Fruit fly (Drosophila melanogaster) whole organism, adult: Measurements from ENCODE around the gene Cdk1.

ENCODE experiments used
- CG11617 ChIP-seq: fragments of 200-800 bp; sonication (Bioruptor generic); optimal IDR thresholded peaks from 2 replicates; lab custom pipeline; 2017; ENCODE audit warnings: mild to moderate bottlenecking, missing biosample characterization, missing genetic modification reagents, missing genetic modification characterization
- CG12768 ChIP-seq: fragments of 200-800 bp; sonication (Bioruptor generic); optimal IDR thresholded peaks from 2 replicates; lab custom pipeline; 2017; ENCODE audit warnings: missing biosample characterization, missing genetic modification characterization, mild to moderate bottlenecking, moderate library complexity, missing genetic modification reagents
- CG14711 ChIP-seq: fragments of 200-800 bp; sonication (Bioruptor generic); optimal IDR thresholded peaks from 2 replicates; lab custom pipeline; 2018; ENCODE audit warnings: missing biosample characterization, mild to moderate bottlenecking, missing genetic modification characterization, moderate library complexity
- CG1620 ChIP-seq: fragments of 200-800 bp; sonication (Bioruptor generic); optimal IDR thresholded peaks from 2 replicates; lab custom pipeline; 2016; ENCODE audit warnings: missing biosample characterization, missing genetic modification characterization
- CG33017 ChIP-seq: fragments of 200-800 bp; sonication (Bioruptor generic); optimal IDR thresholded peaks from 2 replicates; lab custom pipeline; 2018; ENCODE audit warnings: missing biosample characterization, mild to moderate bottlenecking, missing genetic modification characterization, moderate library complexity
- CG5204 ChIP-seq: fragments of 200-800 bp; sonication (Bioruptor generic); optimal IDR thresholded peaks from 2 replicates; lab custom pipeline; 2016; ENCODE audit warnings: missing biosample characterization, missing genetic modification characterization
- CG7045 ChIP-seq: fragments of 200-800 bp; sonication (Bioruptor generic); optimal IDR thresholded peaks from 2 replicates; lab custom pipeline; 2017; ENCODE audit warnings: missing biosample characterization, mild to moderate bottlenecking, missing genetic modification characterization
- CG7101 ChIP-seq: fragments of 200-800 bp; sonication (Bioruptor generic); optimal IDR thresholded peaks from 2 replicates; lab custom pipeline; 2018; ENCODE audit warnings: missing biosample characterization, mild to moderate bottlenecking, missing genetic modification characterization, moderate library complexity
- Clk ChIP-seq: fragments of 200-800 bp; sonication (Bioruptor generic); optimal IDR thresholded peaks from 2 replicates; lab custom pipeline; 2017; ENCODE audit warnings: missing biosample characterization, missing genetic modification characterization
- Crg-1 ChIP-seq: fragments of 200-800 bp; sonication (Bioruptor generic); optimal IDR thresholded peaks from 2 replicates; lab custom pipeline; 2016; ENCODE audit warnings: missing biosample characterization, missing genetic modification characterization
- Hr96 ChIP-seq: fragments of 200-800 bp; sonication (Bioruptor generic); optimal IDR thresholded peaks from 2 replicates; lab custom pipeline; 2016; ENCODE audit warnings: missing biosample characterization, missing genetic modification characterization
- Mnt ChIP-seq: fragments of 200-800 bp; sonication (Bioruptor generic); optimal IDR thresholded peaks from 2 replicates; lab custom pipeline; 2016; ENCODE audit warnings: missing biosample characterization, mild to moderate bottlenecking, missing genetic modification characterization
- bab1 ChIP-seq: fragments of 200-800 bp; sonication (Bioruptor generic); optimal IDR thresholded peaks from 3 replicates; lab custom pipeline; 2019; ENCODE audit warnings: missing biosample characterization, mild to moderate bottlenecking, missing genetic modification characterization, moderate library complexity
- cic ChIP-seq: fragments of 200-800 bp; sonication (Bioruptor generic); optimal IDR thresholded peaks from 2 replicates; lab custom pipeline; 2017; ENCODE audit warnings: missing biosample characterization, mild to moderate bottlenecking, missing genetic modification characterization, moderate library complexity
- cnc ChIP-seq, 2 experiments: fragments of >200 bp; optimal IDR thresholded peaks; 2 replicates each; lab custom pipeline; 2017
- kay ChIP-seq: fragments of 200-800 bp; sonication (Bioruptor generic); peaks from one replicate; lab custom pipeline; 2016; ENCODE audit warnings: missing biosample characterization, missing genetic modification characterization, borderline replicate concordance
- ovo ChIP-seq: fragments of 200-800 bp; sonication (Bioruptor generic); optimal IDR thresholded peaks from 2 replicates; lab custom pipeline; 2016; ENCODE audit warnings: missing biosample characterization, missing genetic modification characterization
- pad ChIP-seq: fragments of 200-800 bp; sonication (Bioruptor generic); optimal IDR thresholded peaks from 3 replicates; lab custom pipeline; 2017; ENCODE audit warnings: missing biosample characterization, missing genetic modification characterization, mild to moderate bottlenecking, moderate library complexity, missing genetic modification reagents
- tj ChIP-seq: fragments of 200-800 bp; sonication (Bioruptor generic); optimal IDR thresholded peaks from 3 replicates; lab custom pipeline; 2017; ENCODE audit warnings: missing biosample characterization, mild to moderate bottlenecking, missing genetic modification characterization, moderate library complexity
- toe ChIP-seq: fragments of 200-800 bp; sonication (Bioruptor generic); optimal IDR thresholded peaks from 2 replicates; lab custom pipeline; 2016; ENCODE audit warnings: missing biosample characterization, missing genetic modification characterization

The Cdk1 gene

DNA sequence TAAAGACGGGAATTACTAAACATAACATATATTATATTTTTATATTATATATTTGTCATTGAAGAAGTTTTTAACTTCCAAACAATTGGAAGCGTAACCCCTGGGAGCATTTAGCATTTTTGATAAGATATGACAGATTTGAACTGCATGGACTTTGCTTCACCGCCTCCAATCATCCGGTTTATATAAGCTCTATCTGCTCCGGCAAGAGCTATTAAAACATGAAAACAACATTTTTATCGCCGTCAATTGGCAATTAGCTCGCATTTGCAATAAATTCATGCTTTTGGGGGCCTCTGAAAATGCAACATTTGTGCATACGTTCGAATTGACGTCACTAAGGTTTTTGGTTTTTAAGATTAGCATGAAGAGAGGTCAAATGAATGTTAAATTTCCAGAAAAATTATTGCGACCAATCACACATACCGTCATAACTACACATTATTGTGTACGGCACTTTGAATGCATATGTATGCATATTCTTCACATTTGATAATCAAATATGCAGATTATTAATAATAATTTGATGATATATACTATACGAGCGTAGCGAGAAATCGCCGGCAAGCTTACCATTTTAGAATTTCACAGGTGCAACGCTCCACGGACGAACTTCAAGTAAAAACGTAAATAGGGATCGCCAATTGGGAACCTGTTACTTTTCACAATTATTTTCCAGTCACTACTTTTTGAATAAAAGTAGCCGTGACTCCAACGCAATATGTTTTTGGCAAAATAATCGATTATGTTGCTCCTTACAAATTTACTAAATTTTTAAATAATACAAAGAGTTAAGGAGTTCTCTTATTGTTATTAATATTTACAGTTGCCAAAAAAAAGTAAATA is 9.8 kb upstream of the Cdk1 start, which contains the start of gene Mdh1:
Gene Mdh1 (minus strand): TSS at position 691 of the 846 bp plus-strand sequence.
- TF ChIP-seq bab1 (GFP tag; lab: Kevin White, UChicago): peak; percentile 32
- TF ChIP-seq CG33017 (tag; lab: Kevin White, UChicago): peak; percentile 25
- no peak for TF ChIP-seq pad (GFP tag; lab: Kevin White, UChicago)
- TF ChIP-seq CG5204: no peak
- TF ChIP-seq toe (GFP tag; lab: Kevin White, UChicago): no peak
- TF ChIP-seq CG12768 (GFP tag; lab: Kevin White, UChicago): peak; percentile 19
- TF ChIP-seq CG11617 (GFP tag; lab: Kevin White, UChicago): peak; percentile 5
- peak; percentile 79 for TF ChIP-seq kay (GFP tag; lab: Kevin White, UChicago)
- peak; percentile 28 for TF ChIP-seq Mnt (GFP tag; lab: Kevin White, UChicago)

DNA sequence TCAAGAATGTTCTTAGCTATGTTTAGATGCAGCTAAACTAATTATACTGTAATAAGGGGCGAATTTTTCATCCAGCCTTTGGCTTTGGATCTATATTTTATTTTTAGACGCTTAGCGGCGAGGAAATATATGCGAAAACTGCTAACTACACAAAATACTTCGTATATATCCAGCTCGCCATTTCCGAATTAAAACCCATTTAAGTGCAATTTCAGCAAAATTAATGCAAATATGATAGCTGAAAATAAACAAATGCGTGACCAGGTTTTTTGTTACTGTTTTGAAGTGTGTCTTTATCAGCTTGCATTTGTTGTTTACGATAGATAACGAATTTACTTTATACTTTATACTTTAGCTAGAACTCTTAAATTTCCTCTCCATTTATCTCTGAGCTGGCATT is 9.0 kb upstream of the Cdk1 start:
- TF ChIP-seq cnc (optimal IDR thresholded peaks at IDR 0.05; lab: Kevin White, UChicago) (no peak), tj (GFP tag; lab: Kevin White, UChicago) (peak; percentile 96)

DNA sequence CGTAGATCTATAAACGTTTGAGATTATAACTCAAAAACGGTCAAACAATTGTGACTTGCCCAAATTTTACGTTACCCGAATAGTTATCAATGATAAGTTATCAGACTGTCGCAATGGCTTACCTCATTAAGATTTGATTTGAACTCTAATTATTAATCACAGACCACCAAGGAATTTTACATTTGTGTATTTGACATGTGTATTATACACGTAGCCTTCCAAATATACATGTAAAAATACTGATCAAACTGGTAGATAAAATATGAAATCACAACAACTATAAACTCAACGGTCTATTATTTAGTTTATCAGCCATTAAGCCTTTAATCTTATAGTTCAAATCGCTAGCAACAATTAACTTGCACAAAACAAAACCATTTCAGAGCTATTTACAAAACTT is 7.4 kb upstream of the Cdk1 start:
- TF ChIP-seq cic (GFP tag; lab: Kevin White, UChicago) (no peak), tj (GFP tag; lab: Kevin White, UChicago) (no peak), Mnt (GFP tag; lab: Kevin White, UChicago) (no peak), CG14711 (no peak), bab1 (GFP tag; lab: Kevin White, UChicago) (no peak), Hr96 (GFP tag; lab: Kevin White, UChicago) (no peak), toe (GFP tag; lab: Kevin White, UChicago) (no peak), CG12768 (GFP tag; lab: Kevin White, UChicago) (no peak), ovo (no peak), CG1620 (no peak), CG7101 (no peak), CG7045 (GFP tag; lab: Kevin White, UChicago) (no peak), CG33017 (tag; lab: Kevin White, UChicago) (no peak), Crg-1 (GFP tag; lab: Kevin White, UChicago) (no peak)

DNA sequence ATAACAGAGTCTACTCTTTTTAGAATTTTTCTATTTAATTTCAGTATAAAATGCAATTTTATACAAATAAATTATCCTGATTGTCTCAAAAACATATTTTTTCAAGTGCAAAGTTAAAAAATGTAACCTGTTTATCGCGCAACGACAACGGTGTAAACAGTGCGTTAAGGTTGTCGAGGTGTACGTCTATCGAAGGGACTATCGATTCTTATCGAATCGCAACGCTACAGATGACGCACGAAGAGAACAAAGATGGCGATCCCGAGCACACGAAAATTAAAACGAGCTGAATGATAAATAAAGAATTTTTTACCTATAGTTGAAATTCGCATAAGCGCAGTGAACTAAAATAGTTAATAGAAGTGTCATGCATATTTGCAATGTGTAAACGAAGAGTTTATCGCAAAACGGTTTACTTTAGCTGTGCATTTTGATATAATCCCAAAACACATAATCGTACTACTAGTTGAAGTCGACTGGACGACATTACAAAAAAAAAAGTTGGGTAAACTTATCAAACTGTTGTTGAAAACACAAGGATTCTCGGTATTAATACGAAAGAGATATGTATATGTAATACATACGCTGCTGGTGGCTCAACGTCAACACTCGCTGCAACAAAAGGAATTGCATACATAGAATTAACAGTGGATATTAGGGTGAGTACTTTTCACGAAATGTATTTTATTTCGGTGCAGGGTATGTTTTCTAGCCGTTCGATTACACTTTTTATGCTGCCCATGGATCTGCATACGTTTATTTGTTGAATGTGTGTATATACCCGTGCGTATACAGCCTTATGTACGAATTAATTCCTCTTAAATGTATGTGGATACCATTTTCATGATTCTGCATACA is 2.0 kb upstream of the Cdk1 start, which contains the start of gene da:
Gene da (plus strand): TSS at position 237 of the 858 bp plus-strand sequence.
- TF ChIP-seq cic (GFP tag; lab: Kevin White, UChicago): peak; percentile 45
- peak; percentile 30 for TF ChIP-seq tj (GFP tag; lab: Kevin White, UChicago)
- TF ChIP-seq bab1 (GFP tag; lab: Kevin White, UChicago): peak; percentile 21
- no peak for TF ChIP-seq CG5204
- peak; percentile 74 for TF ChIP-seq CG11617 (GFP tag; lab: Kevin White, UChicago)
- peak; percentile 70 for TF ChIP-seq CG1620
- TF ChIP-seq Clk (GFP tag; lab: Kevin White, UChicago): no peak
- TF ChIP-seq pad (GFP tag; lab: Kevin White, UChicago): peak; percentile 28
- peak; percentile 62 for TF ChIP-seq CG7101
- TF ChIP-seq kay (GFP tag; lab: Kevin White, UChicago): peak; percentile 99
- peak; percentile 63 for TF ChIP-seq CG14711
- peak; percentile 69 for TF ChIP-seq Mnt (GFP tag; lab: Kevin White, UChicago)
- TF ChIP-seq CG33017 (tag; lab: Kevin White, UChicago): peak; percentile 49
- no peak for TF ChIP-seq ovo
- TF ChIP-seq Hr96 (GFP tag; lab: Kevin White, UChicago): no peak
- TF ChIP-seq CG7045 (GFP tag; lab: Kevin White, UChicago): peak; percentile 53
- no peak for TF ChIP-seq cnc (optimal IDR thresholded peaks at IDR 0.05; lab: Kevin White, UChicago)
- peak; percentile 52 for TF ChIP-seq CG12768 (GFP tag; lab: Kevin White, UChicago)
- no peak for TF ChIP-seq toe (GFP tag; lab: Kevin White, UChicago)
- peak; percentile 33 for TF ChIP-seq Crg-1 (GFP tag; lab: Kevin White, UChicago)

DNA sequence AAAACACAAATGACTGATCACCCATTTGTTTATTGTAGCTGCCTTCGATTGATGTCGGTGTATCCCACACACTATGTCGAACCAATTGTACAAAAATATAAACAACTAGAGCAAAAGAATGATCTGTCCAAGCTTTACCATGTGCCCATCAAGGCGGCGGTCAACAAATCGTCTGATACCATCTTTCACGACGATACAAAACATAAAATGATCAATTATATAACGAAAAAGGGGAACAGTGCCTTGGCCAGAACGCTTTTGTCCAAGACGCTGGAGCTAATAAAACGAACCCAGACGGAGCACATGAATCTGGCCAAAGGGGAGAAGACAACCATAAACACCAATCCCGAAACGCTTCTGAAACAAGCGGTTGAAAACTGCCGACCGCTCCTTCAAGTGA is 762 bp upstream of the Cdk1 start:
- TF ChIP-seq CG7101: no peak
- TF ChIP-seq cnc (optimal IDR thresholded peaks at IDR 0.05; lab: Kevin White, UChicago): no peak
- no peak for TF ChIP-seq CG14711
- TF ChIP-seq Mnt (GFP tag; lab: Kevin White, UChicago): no peak
- no peak for TF ChIP-seq CG33017 (tag; lab: Kevin White, UChicago)
- TF ChIP-seq CG1620: no peak
- TF ChIP-seq tj (GFP tag; lab: Kevin White, UChicago): no peak
- TF ChIP-seq CG11617 (GFP tag; lab: Kevin White, UChicago): no peak
- TF ChIP-seq kay (GFP tag; lab: Kevin White, UChicago): no peak
- TF ChIP-seq ovo: no peak
- no peak for TF ChIP-seq CG5204
- TF ChIP-seq CG12768 (GFP tag; lab: Kevin White, UChicago): no peak
- no peak for TF ChIP-seq Crg-1 (GFP tag; lab: Kevin White, UChicago)
- no peak for TF ChIP-seq cic (GFP tag; lab: Kevin White, UChicago)
- TF ChIP-seq Clk (GFP tag; lab: Kevin White, UChicago): no peak
- no peak for TF ChIP-seq pad (GFP tag; lab: Kevin White, UChicago)
- TF ChIP-seq Hr96 (GFP tag; lab: Kevin White, UChicago): no peak
- no peak for TF ChIP-seq CG7045 (GFP tag; lab: Kevin White, UChicago)
